Fruit fly (Drosophila melanogaster) whole organism, embryonic: ENCODE data around the gene CG18131.
A peak's percentile ranks its signal among the peaks of the same experiment; 100 is the strongest.

Experiments used
- B-H1 ChIP-seq: fragments of 200-800 bp; sonication (Bioruptor generic); IDR thresholded peaks from 3 replicates; pipeline ENCODE4 v1.3.6; 2022; ENCODE audit warnings: missing biosample characterization, missing genetic modification characterization
- Bteb2 ChIP-seq: fragments of 200-800 bp; sonication (Bioruptor generic); optimal IDR thresholded peaks from 2 replicates; lab custom pipeline; 2016; ENCODE audit warnings: missing biosample characterization, missing genetic modification characterization
- CG1024 ChIP-seq: fragments of 200-800 bp; sonication (Bioruptor generic); IDR thresholded peaks from 2 replicates; pipeline ENCODE4 v1.3.6; 2022; ENCODE audit warnings: missing biosample characterization, missing genetic modification characterization
- CG10959 ChIP-seq: fragments of 200-800 bp; sonication (Bioruptor generic); IDR thresholded peaks from 2 replicates; pipeline ENCODE4 v1.3.6; 2022; ENCODE audit warnings: missing biosample characterization, missing genetic modification characterization
- CG10979 ChIP-seq: fragments of 200-800 bp; sonication (Bioruptor generic); optimal IDR thresholded peaks from 2 replicates; lab custom pipeline; 2018; ENCODE audit warnings: missing biosample characterization, mild to moderate bottlenecking, missing genetic modification characterization, moderate library complexity
- CG11456 ChIP-seq: fragments of 200-800 bp; sonication (Bioruptor generic); IDR thresholded peaks from 3 replicates; pipeline ENCODE4 v1.3.6; 2022; ENCODE audit warnings: missing biosample characterization, missing genetic modification characterization
- CG12744 ChIP-seq: fragments of 200-800 bp; sonication (Bioruptor generic); optimal IDR thresholded peaks from 2 replicates; lab custom pipeline; 2016; ENCODE audit warnings: missing biosample characterization, missing genetic modification characterization
- CG1602 ChIP-seq: fragments of 200-800 bp; sonication (Bioruptor generic); optimal IDR thresholded peaks from 3 replicates; lab custom pipeline; 2016; ENCODE audit warnings: missing biosample characterization, missing genetic modification characterization
- CG1603 ChIP-seq: fragments of 200-800 bp; sonication (Bioruptor generic); optimal IDR thresholded peaks from 2 replicates; lab custom pipeline; 2019; ENCODE audit warnings: missing biosample characterization, mild to moderate bottlenecking, missing genetic modification characterization, moderate library complexity
- CG17568 ChIP-seq: fragments of 200-800 bp; sonication (Bioruptor generic); optimal IDR thresholded peaks from 2 replicates; lab custom pipeline; 2018; ENCODE audit warnings: missing biosample characterization, mild to moderate bottlenecking, missing genetic modification characterization, moderate library complexity
- CG18476 ChIP-seq: fragments of 200-800 bp; sonication (Bioruptor generic); optimal IDR thresholded peaks from 2 replicates; lab custom pipeline; 2016; ENCODE audit warnings: missing biosample characterization, mild to moderate bottlenecking, missing genetic modification characterization
- CG18599 ChIP-seq: fragments of 200-800 bp; sonication (Bioruptor generic); optimal IDR thresholded peaks from 3 replicates; lab custom pipeline; 2017; ENCODE audit warnings: missing biosample characterization, missing genetic modification characterization, mild to moderate bottlenecking, moderate library complexity, missing genetic modification reagents
- CG2678 ChIP-seq: fragments of 200-800 bp; sonication (Bioruptor generic); optimal IDR thresholded peaks from 3 replicates; lab custom pipeline; 2019; ENCODE audit warnings: missing biosample characterization, mild to moderate bottlenecking, missing genetic modification characterization, moderate library complexity
- CG31224 ChIP-seq: fragments of 200-800 bp; sonication (Bioruptor generic); IDR thresholded peaks from 2 replicates; pipeline ENCODE4 v1.3.6; 2022; ENCODE audit warnings: missing biosample characterization, missing genetic modification characterization
- CG3163 ChIP-seq: fragments of 200-800 bp; sonication (Bioruptor generic); optimal IDR thresholded peaks from 3 replicates; lab custom pipeline; 2016; ENCODE audit warnings: missing biosample characterization, missing genetic modification characterization
- CG3838 ChIP-seq: fragments of 200-800 bp; sonication (Bioruptor generic); optimal IDR thresholded peaks from 3 replicates; lab custom pipeline; 2016; ENCODE audit warnings: missing biosample characterization, missing genetic modification characterization
- CG3847 ChIP-seq: fragments of 200-800 bp; sonication (Bioruptor generic); IDR thresholded peaks from 2 replicates; pipeline ENCODE4 v1.3.6; 2022; ENCODE audit warnings: missing biosample characterization, missing genetic modification characterization
- CG6813 ChIP-seq: fragments of 200-800 bp; sonication (Bioruptor generic); optimal IDR thresholded peaks from 2 replicates; lab custom pipeline; 2017; ENCODE audit warnings: missing biosample characterization, missing genetic modification characterization, mild to moderate bottlenecking, moderate library complexity, missing genetic modification reagents
- CG7271 ChIP-seq: fragments of 200-800 bp; sonication (Bioruptor generic); optimal IDR thresholded peaks from 2 replicates; lab custom pipeline; 2018; ENCODE audit warnings: missing biosample characterization, mild to moderate bottlenecking, missing genetic modification characterization, moderate library complexity
- CG7357 ChIP-seq: fragments of 200-800 bp; sonication (Bioruptor generic); IDR thresholded peaks from 3 replicates; pipeline ENCODE4 v1.3.6; 2022; ENCODE audit warnings: missing biosample characterization, missing genetic modification characterization
- CG7987 ChIP-seq: fragments of 200-800 bp; sonication (Bioruptor generic); optimal IDR thresholded peaks from 2 replicates; lab custom pipeline; 2018; ENCODE audit warnings: missing biosample characterization, mild to moderate bottlenecking, missing genetic modification characterization, moderate library complexity
- CG8359 ChIP-seq: fragments of 200-800 bp; sonication (Bioruptor generic); optimal IDR thresholded peaks from 2 replicates; lab custom pipeline; 2017; ENCODE audit warnings: missing biosample characterization, mild to moderate bottlenecking, missing genetic modification characterization, borderline replicate concordance
- Fer2 ChIP-seq: fragments of 200-800 bp; sonication (Bioruptor generic); optimal IDR thresholded peaks from 2 replicates; lab custom pipeline; 2018; ENCODE audit warnings: missing biosample characterization, mild to moderate bottlenecking, missing genetic modification characterization, moderate library complexity
- MTF-1 ChIP-seq: fragments of 200-800 bp; sonication (Bioruptor generic); optimal IDR thresholded peaks from 2 replicates; lab custom pipeline; 2018; ENCODE audit warnings: missing biosample characterization, mild to moderate bottlenecking, missing genetic modification characterization, borderline replicate concordance
- Nf-YB ChIP-seq: fragments of 200-800 bp; sonication (Bioruptor generic); optimal IDR thresholded peaks from 3 replicates; lab custom pipeline; 2019; ENCODE audit warnings: missing biosample characterization, mild to moderate bottlenecking, missing genetic modification characterization, moderate library complexity
- Opbp ChIP-seq: fragments of 200-800 bp; sonication (Bioruptor generic); IDR thresholded peaks from 3 replicates; pipeline ENCODE4 v1.3.6; 2022; ENCODE audit warnings: missing biosample characterization, missing genetic modification characterization; ENCODE audit not compliant: partially characterized antibody
- Sox102F ChIP-seq: fragments of 200-800 bp; sonication (Bioruptor generic); optimal IDR thresholded peaks from 2 replicates; lab custom pipeline; 2018; ENCODE audit warnings: missing biosample characterization, mild to moderate bottlenecking, missing genetic modification characterization, moderate library complexity
- ab ChIP-seq: fragments of 200-800 bp; sonication (Bioruptor generic); optimal IDR thresholded peaks from 2 replicates; lab custom pipeline; 2016; ENCODE audit warnings: missing biosample characterization, missing genetic modification characterization
- amos ChIP-seq: fragments of 200-800 bp; sonication (Bioruptor generic); IDR thresholded peaks from 2 replicates; pipeline ENCODE4 v1.3.6; 2022; ENCODE audit warnings: missing biosample characterization, missing genetic modification characterization; ENCODE audit not compliant: partially characterized antibody
- bab2 ChIP-seq: fragments of 200-800 bp; sonication (Bioruptor generic); optimal IDR thresholded peaks from 2 replicates; lab custom pipeline; 2016; ENCODE audit warnings: missing biosample characterization, missing genetic modification characterization
- chm ChIP-seq: fragments of 200-800 bp; sonication (Bioruptor generic); IDR thresholded peaks from 2 replicates; pipeline ENCODE4 v1.3.6; 2022; ENCODE audit warnings: missing biosample characterization, missing genetic modification characterization
- dmrt11E ChIP-seq: fragments of 200-800 bp; sonication (Bioruptor generic); optimal IDR thresholded peaks from 3 replicates; lab custom pipeline; 2018; ENCODE audit warnings: missing biosample characterization, mild to moderate bottlenecking, missing genetic modification characterization, moderate library complexity
- dysf ChIP-seq: fragments of 200-800 bp; sonication (Bioruptor generic); IDR thresholded peaks from 3 replicates; pipeline ENCODE4 v1.3.6; 2022; ENCODE audit warnings: missing biosample characterization, missing genetic modification characterization
- emc ChIP-seq: fragments of 200-800 bp; sonication (Bioruptor generic); optimal IDR thresholded peaks from 2 replicates; lab custom pipeline; 2016; ENCODE audit warnings: missing biosample characterization, missing genetic modification characterization
- exex ChIP-seq: fragments of 200-800 bp; sonication (Bioruptor generic); optimal IDR thresholded peaks from 4 replicates; lab custom pipeline; 2018; ENCODE audit warnings: missing biosample characterization, mild to moderate bottlenecking, missing genetic modification characterization, moderate library complexity
- gem ChIP-seq: fragments of 200-800 bp; sonication (Bioruptor generic); optimal IDR thresholded peaks from 2 replicates; lab custom pipeline; 2019; ENCODE audit warnings: missing biosample characterization, mild to moderate bottlenecking, missing genetic modification characterization, moderate library complexity
- gsb-n ChIP-seq: fragments of 200-800 bp; sonication (Bioruptor generic); optimal IDR thresholded peaks from 3 replicates; lab custom pipeline; 2018; ENCODE audit warnings: missing biosample characterization, mild to moderate bottlenecking, missing genetic modification characterization
- ham ChIP-seq: fragments of 200-800 bp; sonication (Bioruptor generic); IDR thresholded peaks from 2 replicates; pipeline ENCODE4 v1.3.6; 2022; ENCODE audit warnings: missing biosample characterization, missing genetic modification characterization
- her ChIP-seq: fragments of 200-800 bp; sonication (Bioruptor generic); optimal IDR thresholded peaks from 2 replicates; lab custom pipeline; 2016; ENCODE audit warnings: missing biosample characterization, missing genetic modification characterization
- hth ChIP-seq: fragments of >200 bp; optimal IDR thresholded peaks from 2 replicates; lab custom pipeline; 2017; ENCODE audit warnings: inconsistent platforms
- kah ChIP-seq: fragments of 200-800 bp; sonication (Bioruptor generic); optimal IDR thresholded peaks from 2 replicates; lab custom pipeline; 2018; ENCODE audit warnings: missing biosample characterization, mild to moderate bottlenecking, missing genetic modification characterization
- knrl ChIP-seq: fragments of 200-800 bp; sonication (Bioruptor generic); IDR thresholded peaks from 3 replicates; pipeline ENCODE4 v1.3.6; 2022; ENCODE audit warnings: missing biosample characterization, missing genetic modification characterization; ENCODE audit not compliant: partially characterized antibody
- lola ChIP-seq, 3 experiments: fragments of >200 bp in 2 of 3; fragments of 200-800 bp in 1 of 3; sonication (Bioruptor generic) in 1 of 3; optimal IDR thresholded peaks; 2 replicates each; lab custom pipeline; 2017 to 2019; ENCODE audit warnings: missing biosample characterization in 3 of 3, missing genetic modification characterization in 3 of 3, mild to moderate bottlenecking in 1 of 3, moderate library complexity in 1 of 3
- pb ChIP-seq: fragments of 200-800 bp; sonication (Bioruptor generic); optimal IDR thresholded peaks from 3 replicates; lab custom pipeline; 2016; ENCODE audit warnings: missing biosample characterization, missing genetic modification characterization
- psq ChIP-seq: fragments of 200-800 bp; sonication (Bioruptor generic); optimal IDR thresholded peaks from 2 replicates; lab custom pipeline; 2017; ENCODE audit warnings: missing biosample characterization, missing genetic modification characterization
- rib ChIP-seq: fragments of 200-800 bp; sonication (Bioruptor generic); IDR thresholded peaks from 2 replicates; pipeline ENCODE4 v1.3.6; 2022; ENCODE audit warnings: missing biosample characterization, missing genetic modification characterization
- seq ChIP-seq: fragments of 200-800 bp; sonication (Bioruptor generic); IDR thresholded peaks from 2 replicates; pipeline ENCODE4 v1.3.6; 2022; ENCODE audit warnings: missing biosample characterization, missing genetic modification characterization
- slp2 ChIP-seq: fragments of 200-800 bp; sonication (Bioruptor generic); optimal IDR thresholded peaks from 2 replicates; lab custom pipeline; 2016; ENCODE audit warnings: missing biosample characterization, missing genetic modification characterization
- sqz ChIP-seq: fragments of 200-800 bp; sonication (Bioruptor generic); optimal IDR thresholded peaks from 3 replicates; lab custom pipeline; 2018; ENCODE audit warnings: missing biosample characterization, mild to moderate bottlenecking, missing genetic modification characterization
- usp ChIP-seq: fragments of >200 bp; optimal IDR thresholded peaks from 2 replicates; lab custom pipeline; 2017; ENCODE audit warnings: missing biosample characterization, missing genetic modification characterization
- wek ChIP-seq: fragments of 200-800 bp; sonication (Bioruptor generic); optimal IDR thresholded peaks from 3 replicates; lab custom pipeline; 2018; ENCODE audit warnings: missing biosample characterization, mild to moderate bottlenecking, missing genetic modification characterization, moderate library complexity

Gene CG18131

DNA sequence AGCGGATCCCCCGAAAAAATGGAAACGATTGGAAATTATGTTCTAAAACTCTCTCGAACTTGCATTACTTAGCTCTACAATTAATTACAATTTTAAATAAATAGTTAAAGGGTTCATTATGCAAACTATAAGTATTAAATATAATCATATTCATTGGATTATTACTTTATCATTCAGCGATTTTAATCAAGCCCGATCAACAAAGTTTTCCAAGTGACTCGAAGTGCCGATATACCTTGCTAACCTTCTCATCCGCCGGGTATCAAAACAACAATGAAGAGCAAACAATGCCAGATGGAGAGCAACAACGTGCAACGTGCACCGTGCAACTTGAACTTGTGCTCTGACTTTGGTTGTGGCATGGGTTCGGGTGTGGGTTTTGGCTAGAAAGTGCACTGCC lies 44.1 kb downstream of the CG18131 start (continued):
- peak; percentile 55 for TF ChIP-seq CG2678
- TF ChIP-seq Opbp (GFP tag; lab: Robert Waterston, UW) = no peak
- no peak for TF ChIP-seq exex (tag; lab: Kevin White, UChicago)
- peak; percentile 49 for TF ChIP-seq CG1602 (GFP tag; lab: Kevin White, UChicago)
- TF ChIP-seq wek (GFP tag; lab: Kevin White, UChicago) = no peak
- TF ChIP-seq CG31224 (GFP tag; lab: Robert Waterston, UW) = 0 out of 2 replicates have a peak, but pooled peaks have one; percentile 8
- TF ChIP-seq emc = no peak
- TF ChIP-seq pb (GFP tag; lab: Kevin White, UChicago) = no peak
- no peak for TF ChIP-seq kah
- peak; percentile 16 for TF ChIP-seq CG7271 (tag; lab: Kevin White, UChicago)
- no peak for TF ChIP-seq rib (GFP tag; lab: Robert Waterston, UW)
- TF ChIP-seq CG3838 (GFP tag; lab: Kevin White, UChicago) = no peak
- peak; percentile 87 for TF ChIP-seq CG10959 (GFP tag; lab: Robert Waterston, UW)
- peak; percentile 64 for TF ChIP-seq gsb-n
- TF ChIP-seq Nf-YB = peak; percentile 14
- no peak for TF ChIP-seq ham (GFP tag; lab: Robert Waterston, UW)
- TF ChIP-seq Sox102F (GFP tag; lab: Kevin White, UChicago) = peak; percentile 60
- TF ChIP-seq her = no peak
- peak; percentile 24 for TF ChIP-seq MTF-1 (GFP tag; lab: Kevin White, UChicago)
- no peak for TF ChIP-seq slp2 (GFP tag; lab: Kevin White, UChicago)
- 0 out of 2 replicates have a peak, but pooled peaks have one; percentile 17 for TF ChIP-seq CG3847 (GFP tag; lab: Robert Waterston, UW)
- no peak for TF ChIP-seq CG7987 (GFP tag; lab: Kevin White, UChicago)
- no peak for TF ChIP-seq seq (GFP tag; lab: Robert Waterston, UW)
- no peak for TF ChIP-seq CG7357 (GFP tag; lab: Robert Waterston, UW)
- no peak for TF ChIP-seq CG18599
- no peak for TF ChIP-seq Fer2 (tag; lab: Kevin White, UChicago)
- no peak for TF ChIP-seq psq
- TF ChIP-seq gem (tag; lab: Kevin White, UChicago) = peak; percentile 81
- TF ChIP-seq CG1024 = no peak; the same call in 1 of the 2 replicates
- TF ChIP-seq ab (GFP tag; lab: Kevin White, UChicago) = no peak
- peak; percentile 86; the same call in 1 of the 2 replicates for TF ChIP-seq chm
- TF ChIP-seq B-H1 (GFP tag; lab: Robert Waterston, UW) = no peak
- peak; percentile 2 for TF ChIP-seq CG18476 (GFP tag; lab: Kevin White, UChicago)
- TF ChIP-seq lola (GFP tag; optimal IDR thresholded peaks at IDR 0.05; lab: Kevin White, UChicago) = peak in 1 of 3 experiments; percentile 81
- TF ChIP-seq CG12744 (GFP tag; lab: Kevin White, UChicago) = no peak
- 0 out of 3 replicates have a peak, but pooled peaks have one; percentile 20 for TF ChIP-seq dysf (GFP tag; lab: Robert Waterston, UW)
- no peak for TF ChIP-seq hth (lab: Kevin White, UChicago)
- peak; percentile 85 for TF ChIP-seq CG10979 (tag; lab: Kevin White, UChicago)
- peak; percentile 13 for TF ChIP-seq CG6813 (GFP tag; lab: Kevin White, UChicago)
- peak; percentile 66 for TF ChIP-seq CG8359 (GFP tag; lab: Kevin White, UChicago)
- no peak for TF ChIP-seq CG17568 (GFP tag; lab: Kevin White, UChicago)
- TF ChIP-seq usp (GFP tag; lab: Kevin White, UChicago) = no peak
- peak; percentile 91 for TF ChIP-seq dmrt11E (tag; lab: Kevin White, UChicago)
- TF ChIP-seq CG1603 (tag; lab: Kevin White, UChicago) = peak; percentile 73
- TF ChIP-seq knrl = no peak
- no peak for TF ChIP-seq CG11456 (GFP tag; lab: Robert Waterston, UW)
- TF ChIP-seq Bteb2 (GFP tag; lab: Kevin White, UChicago) = no peak
- TF ChIP-seq CG3163 (GFP tag; lab: Kevin White, UChicago) = no peak
- TF ChIP-seq amos (GFP tag; lab: Robert Waterston, UW) = no peak
- TF ChIP-seq bab2 (GFP tag; lab: Kevin White, UChicago) = no peak
- peak; percentile 15 for TF ChIP-seq sqz
